Fruit fly (Drosophila melanogaster) whole organism, adult: ENCODE data around the gene CG11436.

Experiments used
- CG12768 ChIP-seq: fragments of 200-800 bp; sonication (Bioruptor generic); optimal IDR thresholded peaks from 2 replicates; lab custom pipeline; 2017; ENCODE audit warnings: missing biosample characterization, missing genetic modification characterization, mild to moderate bottlenecking, moderate library complexity, missing genetic modification reagents
- CG14711 ChIP-seq: fragments of 200-800 bp; sonication (Bioruptor generic); optimal IDR thresholded peaks from 2 replicates; lab custom pipeline; 2018; ENCODE audit warnings: missing biosample characterization, mild to moderate bottlenecking, missing genetic modification characterization, moderate library complexity
- CG1620 ChIP-seq: fragments of 200-800 bp; sonication (Bioruptor generic); optimal IDR thresholded peaks from 2 replicates; lab custom pipeline; 2016; ENCODE audit warnings: missing biosample characterization, missing genetic modification characterization
- CG33017 ChIP-seq: fragments of 200-800 bp; sonication (Bioruptor generic); optimal IDR thresholded peaks from 2 replicates; lab custom pipeline; 2018; ENCODE audit warnings: missing biosample characterization, mild to moderate bottlenecking, missing genetic modification characterization, moderate library complexity
- CG5204 ChIP-seq: fragments of 200-800 bp; sonication (Bioruptor generic); optimal IDR thresholded peaks from 2 replicates; lab custom pipeline; 2016; ENCODE audit warnings: missing biosample characterization, missing genetic modification characterization
- Clk ChIP-seq: fragments of 200-800 bp; sonication (Bioruptor generic); optimal IDR thresholded peaks from 2 replicates; lab custom pipeline; 2017; ENCODE audit warnings: missing biosample characterization, missing genetic modification characterization
- Mnt ChIP-seq: fragments of 200-800 bp; sonication (Bioruptor generic); optimal IDR thresholded peaks from 2 replicates; lab custom pipeline; 2016; ENCODE audit warnings: missing biosample characterization, mild to moderate bottlenecking, missing genetic modification characterization
- bab1 ChIP-seq: fragments of 200-800 bp; sonication (Bioruptor generic); optimal IDR thresholded peaks from 3 replicates; lab custom pipeline; 2019; ENCODE audit warnings: missing biosample characterization, mild to moderate bottlenecking, missing genetic modification characterization, moderate library complexity
- kay ChIP-seq: fragments of 200-800 bp; sonication (Bioruptor generic); peaks from one replicate; lab custom pipeline; 2016; ENCODE audit warnings: missing biosample characterization, missing genetic modification characterization, borderline replicate concordance
- pad ChIP-seq: fragments of 200-800 bp; sonication (Bioruptor generic); optimal IDR thresholded peaks from 3 replicates; lab custom pipeline; 2017; ENCODE audit warnings: missing biosample characterization, missing genetic modification characterization, mild to moderate bottlenecking, moderate library complexity, missing genetic modification reagents
- tj ChIP-seq: fragments of 200-800 bp; sonication (Bioruptor generic); optimal IDR thresholded peaks from 3 replicates; lab custom pipeline; 2017; ENCODE audit warnings: missing biosample characterization, mild to moderate bottlenecking, missing genetic modification characterization, moderate library complexity
- toe ChIP-seq: fragments of 200-800 bp; sonication (Bioruptor generic); optimal IDR thresholded peaks from 2 replicates; lab custom pipeline; 2016; ENCODE audit warnings: missing biosample characterization, missing genetic modification characterization

DNA sequence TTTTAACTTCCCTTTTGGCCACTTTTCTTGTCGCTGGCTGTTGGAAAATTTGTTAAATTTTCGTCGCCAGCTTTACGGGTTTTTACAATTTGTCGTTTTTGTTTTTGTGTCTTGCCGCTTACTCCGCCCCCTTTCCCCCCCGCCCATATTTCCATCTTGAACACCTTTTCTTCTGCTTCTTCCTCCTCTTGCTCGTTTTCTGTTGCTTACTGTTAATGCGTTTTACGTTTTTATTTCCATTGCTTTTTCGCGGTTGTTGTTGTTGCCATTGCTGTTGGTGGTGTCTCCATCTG lies 39.0 kb upstream of the CG11436 start:
- TF ChIP-seq CG5204 (GFP tag; lab: Kevin White, UChicago) (no peak), Clk (no peak), bab1 (GFP tag; lab: Kevin White, UChicago) (peak; percentile 28), CG14711 (tag; lab: Kevin White, UChicago) (no peak), toe (GFP tag; lab: Kevin White, UChicago) (no peak), CG33017 (tag; lab: Kevin White, UChicago) (no peak), CG12768 (no peak), CG1620 (GFP tag; lab: Kevin White, UChicago) (no peak), pad (no peak), Mnt (GFP tag; lab: Kevin White, UChicago) (no peak), tj (GFP tag; lab: Kevin White, UChicago) (peak; percentile 55), kay (no peak)
